Fruit fly (Drosophila melanogaster) whole organism, embryonic: ENCODE results near the gene E2f2.

Experiments used
- Atf3 ChIP-seq: fragments of 200-800 bp; sonication (Bioruptor generic); optimal IDR thresholded peaks from 3 replicates; lab custom pipeline; 2016; ENCODE audit warnings: missing biosample characterization, missing genetic modification characterization
- BtbVII ChIP-seq: fragments of 200-800 bp; sonication (Bioruptor generic); optimal IDR thresholded peaks from 3 replicates; lab custom pipeline; 2017; ENCODE audit warnings: missing biosample characterization, mild to moderate bottlenecking, missing genetic modification characterization
- CG11560 ChIP-seq: fragments of 200-800 bp; sonication (Bioruptor generic); IDR thresholded peaks from 3 replicates; pipeline ENCODE4 v1.3.6; 2022; ENCODE audit warnings: missing biosample characterization, missing genetic modification characterization
- CG12219 ChIP-seq: fragments of 200-800 bp; sonication (Bioruptor generic); optimal IDR thresholded peaks from 3 replicates; lab custom pipeline; 2018; ENCODE audit warnings: missing biosample characterization, mild to moderate bottlenecking, missing genetic modification characterization
- CG13775 ChIP-seq: fragments of 200-800 bp; sonication (Bioruptor generic); optimal IDR thresholded peaks from 3 replicates; lab custom pipeline; 2017; ENCODE audit warnings: missing biosample characterization, mild to moderate bottlenecking, missing genetic modification characterization
- CG1603 ChIP-seq: fragments of 200-800 bp; sonication (Bioruptor generic); optimal IDR thresholded peaks from 2 replicates; lab custom pipeline; 2019; ENCODE audit warnings: missing biosample characterization, mild to moderate bottlenecking, missing genetic modification characterization, moderate library complexity
- CG1647 ChIP-seq: fragments of 200-800 bp; sonication (Bioruptor generic); optimal IDR thresholded peaks from 3 replicates; lab custom pipeline; 2016; ENCODE audit warnings: missing biosample characterization, missing genetic modification characterization
- CG17186 ChIP-seq: fragments of 200-800 bp; sonication (Bioruptor generic); optimal IDR thresholded peaks from 3 replicates; lab custom pipeline; 2017; ENCODE audit warnings: missing biosample characterization, missing genetic modification reagents, missing genetic modification characterization
- CG17361 ChIP-seq: fragments of 200-800 bp; sonication (Bioruptor generic); IDR thresholded peaks from 3 replicates; pipeline ENCODE4 v1.3.6; 2022; ENCODE audit warnings: missing biosample characterization, missing genetic modification characterization
- CG17802 ChIP-seq: fragments of 200-800 bp; sonication (Bioruptor generic); optimal IDR thresholded peaks from 2 replicates; lab custom pipeline; 2018; ENCODE audit warnings: missing biosample characterization, mild to moderate bottlenecking, missing genetic modification characterization, moderate library complexity
- CG18262 ChIP-seq: fragments of 200-800 bp; optimal IDR thresholded peaks from 3 replicates; lab custom pipeline; 2019; ENCODE audit warnings: missing biosample characterization, mild to moderate bottlenecking, missing genetic modification characterization, moderate library complexity
- CG2678 ChIP-seq: fragments of 200-800 bp; sonication (Bioruptor generic); optimal IDR thresholded peaks from 3 replicates; lab custom pipeline; 2019; ENCODE audit warnings: missing biosample characterization, mild to moderate bottlenecking, missing genetic modification characterization, moderate library complexity
- CG2875 ChIP-seq: fragments of 200-800 bp; sonication (Bioruptor generic); optimal IDR thresholded peaks from 2 replicates; lab custom pipeline; 2017; ENCODE audit warnings: missing biosample characterization, mild to moderate bottlenecking, missing genetic modification characterization, missing genetic modification reagents
- CG2889 ChIP-seq: fragments of 200-800 bp; sonication (Bioruptor generic); IDR thresholded peaks from 3 replicates; pipeline ENCODE4 v1.3.6; 2022; ENCODE audit warnings: missing biosample characterization, missing genetic modification characterization
- CG30403 ChIP-seq: fragments of 200-800 bp; sonication (Bioruptor generic); optimal IDR thresholded peaks from 3 replicates; lab custom pipeline; 2016; ENCODE audit warnings: missing biosample characterization, missing genetic modification characterization
- CG31388 ChIP-seq: fragments of 200-800 bp; sonication (Bioruptor generic); optimal IDR thresholded peaks from 2 replicates; lab custom pipeline; 2016; ENCODE audit warnings: missing biosample characterization, missing genetic modification characterization
- CG31441 ChIP-seq: fragments of 200-800 bp; sonication (Bioruptor generic); IDR thresholded peaks from 2 replicates; pipeline ENCODE4 v1.3.6; 2022; ENCODE audit warnings: missing biosample characterization, missing genetic modification characterization
- CG32532 ChIP-seq: fragments of 200-800 bp; sonication (Bioruptor generic); IDR thresholded peaks from 2 replicates; pipeline ENCODE4 v1.3.6; 2022; ENCODE audit warnings: missing biosample characterization, missing genetic modification characterization
- CG33557 ChIP-seq: fragments of 200-800 bp; sonication (Bioruptor generic); optimal IDR thresholded peaks from 2 replicates; lab custom pipeline; 2019; ENCODE audit warnings: missing biosample characterization, mild to moderate bottlenecking, missing genetic modification characterization, moderate library complexity
- CG3407 ChIP-seq: fragments of 200-800 bp; sonication (Bioruptor generic); optimal IDR thresholded peaks from 2 replicates; lab custom pipeline; 2018; ENCODE audit warnings: missing biosample characterization, mild to moderate bottlenecking, missing genetic modification characterization
- CG3847 ChIP-seq: fragments of 200-800 bp; sonication (Bioruptor generic); IDR thresholded peaks from 2 replicates; pipeline ENCODE4 v1.3.6; 2022; ENCODE audit warnings: missing biosample characterization, missing genetic modification characterization
- CG4424 ChIP-seq: fragments of 200-800 bp; sonication (Bioruptor generic); optimal IDR thresholded peaks from 3 replicates; lab custom pipeline; 2016; ENCODE audit warnings: missing biosample characterization, missing genetic modification characterization
- CG7839 ChIP-seq: fragments of 200-800 bp; sonication (Bioruptor generic); optimal IDR thresholded peaks from 3 replicates; lab custom pipeline; 2018; ENCODE audit warnings: missing biosample characterization, mild to moderate bottlenecking, missing genetic modification characterization, moderate library complexity
- CG9797 ChIP-seq: fragments of 200-800 bp; sonication (Bioruptor generic); optimal IDR thresholded peaks from 3 replicates; lab custom pipeline; 2018; ENCODE audit warnings: missing biosample characterization, mild to moderate bottlenecking, missing genetic modification characterization
- CG9876 ChIP-seq: fragments of 200-800 bp; sonication (Bioruptor generic); optimal IDR thresholded peaks from 2 replicates; lab custom pipeline; 2016; ENCODE audit warnings: missing biosample characterization, missing genetic modification characterization
- E2f2 ChIP-seq: fragments of 200-800 bp; sonication (Bioruptor generic); IDR thresholded peaks from 2 replicates; pipeline ENCODE4 v1.3.6; 2022; ENCODE audit warnings: missing biosample characterization, missing genetic modification characterization
- Ets65A ChIP-seq: fragments of 200-800 bp; sonication (Bioruptor generic); peaks from one replicate; lab custom pipeline; 2016; ENCODE audit warnings: missing biosample characterization, missing genetic modification characterization
- Fer2 ChIP-seq: fragments of 200-800 bp; sonication (Bioruptor generic); optimal IDR thresholded peaks from 2 replicates; lab custom pipeline; 2018; ENCODE audit warnings: missing biosample characterization, mild to moderate bottlenecking, missing genetic modification characterization, moderate library complexity
- HmgZ ChIP-seq: fragments of 200-800 bp; sonication (Bioruptor generic); optimal IDR thresholded peaks from 2 replicates; lab custom pipeline; 2018; ENCODE audit warnings: missing biosample characterization, mild to moderate bottlenecking, missing genetic modification characterization
- Kr ChIP-seq: fragments of 200-800 bp; sonication (Bioruptor generic); optimal IDR thresholded peaks from 2 replicates; lab custom pipeline; 2017; ENCODE audit warnings: missing biosample characterization, mild to moderate bottlenecking, missing genetic modification characterization
- Opbp ChIP-seq: fragments of 200-800 bp; sonication (Bioruptor generic); IDR thresholded peaks from 3 replicates; pipeline ENCODE4 v1.3.6; 2022; ENCODE audit warnings: missing biosample characterization, missing genetic modification characterization; ENCODE audit not compliant: partially characterized antibody
- Sry-β ChIP-seq: fragments of 200-800 bp; sonication (Bioruptor generic); optimal IDR thresholded peaks from 2 replicates; lab custom pipeline; 2018; ENCODE audit warnings: missing biosample characterization, mild to moderate bottlenecking, missing genetic modification characterization, moderate library complexity
- Sry-δ ChIP-seq: fragments of 200-800 bp; sonication (Bioruptor generic); optimal IDR thresholded peaks from 2 replicates; lab custom pipeline; 2016; ENCODE audit warnings: missing biosample characterization, missing genetic modification characterization
- Xbp1 ChIP-seq: fragments of 200-800 bp; sonication (Bioruptor generic); optimal IDR thresholded peaks from 3 replicates; lab custom pipeline; 2016; ENCODE audit warnings: missing biosample characterization, mild to moderate bottlenecking, missing genetic modification characterization
- Xrp1 ChIP-seq: fragments of 200-800 bp; sonication (Bioruptor generic); IDR thresholded peaks from 2 replicates; pipeline ENCODE4 v1.3.6; 2022; ENCODE audit warnings: missing biosample characterization, missing genetic modification characterization
- YL-1 ChIP-seq: fragments of 200-800 bp; sonication (Bioruptor generic); optimal IDR thresholded peaks from 3 replicates; lab custom pipeline; 2017; ENCODE audit warnings: missing biosample characterization, mild to moderate bottlenecking, missing genetic modification characterization
- cas ChIP-seq: fragments of 200-800 bp; sonication (Bioruptor generic); IDR thresholded peaks from 2 replicates; pipeline ENCODE4 v1.3.6; 2022; ENCODE audit warnings: missing biosample characterization, missing genetic modification characterization
- cato ChIP-seq: fragments of 200-800 bp; sonication (Bioruptor generic); optimal IDR thresholded peaks from 2 replicates; lab custom pipeline; 2016; ENCODE audit warnings: missing biosample characterization, missing genetic modification characterization, borderline replicate concordance
- crol ChIP-seq: fragments of 200-800 bp; sonication (Bioruptor generic); IDR thresholded peaks from 2 replicates; pipeline ENCODE4 v1.3.6; 2022; ENCODE audit warnings: missing biosample characterization, missing genetic modification characterization
- dmrt11E ChIP-seq: fragments of 200-800 bp; sonication (Bioruptor generic); optimal IDR thresholded peaks from 3 replicates; lab custom pipeline; 2018; ENCODE audit warnings: missing biosample characterization, mild to moderate bottlenecking, missing genetic modification characterization, moderate library complexity
- ems ChIP-seq: fragments of 200-800 bp; sonication (Bioruptor generic); optimal IDR thresholded peaks from 3 replicates; lab custom pipeline; 2016; ENCODE audit warnings: missing biosample characterization, missing genetic modification characterization
- fu2 ChIP-seq: fragments of 200-800 bp; sonication (Bioruptor generic); optimal IDR thresholded peaks from 2 replicates; lab custom pipeline; 2016; ENCODE audit warnings: missing biosample characterization, missing genetic modification characterization
- gem ChIP-seq: fragments of 200-800 bp; sonication (Bioruptor generic); optimal IDR thresholded peaks from 2 replicates; lab custom pipeline; 2019; ENCODE audit warnings: missing biosample characterization, mild to moderate bottlenecking, missing genetic modification characterization, moderate library complexity
- knrl ChIP-seq: fragments of 200-800 bp; sonication (Bioruptor generic); IDR thresholded peaks from 3 replicates; pipeline ENCODE4 v1.3.6; 2022; ENCODE audit warnings: missing biosample characterization, missing genetic modification characterization; ENCODE audit not compliant: partially characterized antibody
- lbe ChIP-seq: fragments of 200-800 bp; sonication (Bioruptor generic); optimal IDR thresholded peaks from 2 replicates; lab custom pipeline; 2016; ENCODE audit warnings: missing biosample characterization, mild to moderate bottlenecking, missing genetic modification characterization
- pb ChIP-seq: fragments of 200-800 bp; sonication (Bioruptor generic); optimal IDR thresholded peaks from 3 replicates; lab custom pipeline; 2016; ENCODE audit warnings: missing biosample characterization, missing genetic modification characterization
- salm ChIP-seq: fragments of 200-800 bp; sonication (Bioruptor generic); optimal IDR thresholded peaks from 2 replicates; lab custom pipeline; 2018; ENCODE audit warnings: missing biosample characterization, mild to moderate bottlenecking, missing genetic modification characterization
- schlank ChIP-seq: fragments of 200-800 bp; sonication (Bioruptor generic); optimal IDR thresholded peaks from 2 replicates; lab custom pipeline; 2018; ENCODE audit warnings: missing biosample characterization, mild to moderate bottlenecking, missing genetic modification characterization
- sug ChIP-seq: fragments of 200-800 bp; optimal IDR thresholded peaks from 2 replicates; lab custom pipeline; 2019; ENCODE audit warnings: missing biosample characterization, mild to moderate bottlenecking, missing genetic modification characterization, moderate library complexity
- tio ChIP-seq: fragments of 200-800 bp; sonication (Bioruptor generic); optimal IDR thresholded peaks from 2 replicates; lab custom pipeline; 2017; ENCODE audit warnings: missing biosample characterization, missing genetic modification characterization, inconsistent platforms
- zf30C ChIP-seq: fragments of 200-800 bp; sonication (Bioruptor generic); optimal IDR thresholded peaks from 3 replicates; lab custom pipeline; 2018; ENCODE audit warnings: missing biosample characterization, mild to moderate bottlenecking, missing genetic modification characterization
- zfh1 ChIP-seq: fragments of 200-800 bp; sonication (Bioruptor generic); IDR thresholded peaks from 3 replicates; pipeline ENCODE4 v1.3.6; 2022; ENCODE audit warnings: missing biosample characterization, missing genetic modification characterization

The E2f2 gene

dm6 chr2L:21166422-21166821, 9.9 kb upstream of the E2f2 start (continued):
- no peak for TF ChIP-seq CG31441
- TF ChIP-seq Opbp (GFP tag; lab: Robert Waterston, UW), result peak; percentile 40; the same call in 1 of the 3 replicates
- TF ChIP-seq cato, result no peak
- no peak for TF ChIP-seq CG18262 (tag; lab: Kevin White, UChicago)
- peak; percentile 85 for TF ChIP-seq YL-1 (GFP tag; lab: Kevin White, UChicago)
- no peak for TF ChIP-seq CG12219 (GFP tag; lab: Kevin White, UChicago)
- peak; percentile 46 for TF ChIP-seq Ets65A (GFP tag; lab: Kevin White, UChicago)
- no peak for TF ChIP-seq CG30403 (GFP tag; lab: Kevin White, UChicago)
- TF ChIP-seq Xbp1 (GFP tag; lab: Kevin White, UChicago), result no peak
- no peak for TF ChIP-seq CG1647 (GFP tag; lab: Kevin White, UChicago)
- TF ChIP-seq CG2875 (GFP tag; lab: Kevin White, UChicago), result no peak
- no peak for TF ChIP-seq ems
- no peak for TF ChIP-seq CG2889 (GFP tag; lab: Robert Waterston, UW)
- TF ChIP-seq E2f2 (GFP tag; lab: Robert Waterston, UW), result peak; percentile 93
- peak; percentile 36 for TF ChIP-seq CG1603 (tag; lab: Kevin White, UChicago)
- TF ChIP-seq Fer2 (tag; lab: Kevin White, UChicago), result no peak
- no peak for TF ChIP-seq CG3407
- no peak for TF ChIP-seq CG31388
- TF ChIP-seq sug (tag; lab: Kevin White, UChicago), result peak; percentile 42
- peak; percentile 24; the same call in 1 of the 2 replicates for TF ChIP-seq CG3847
- TF ChIP-seq CG11560, result no peak
- TF ChIP-seq CG32532 (GFP tag; lab: Robert Waterston, UW), result no peak
- no peak for TF ChIP-seq CG9797 (GFP tag; lab: Kevin White, UChicago)
- no peak for TF ChIP-seq fu2 (GFP tag; lab: Kevin White, UChicago)

DNA sequence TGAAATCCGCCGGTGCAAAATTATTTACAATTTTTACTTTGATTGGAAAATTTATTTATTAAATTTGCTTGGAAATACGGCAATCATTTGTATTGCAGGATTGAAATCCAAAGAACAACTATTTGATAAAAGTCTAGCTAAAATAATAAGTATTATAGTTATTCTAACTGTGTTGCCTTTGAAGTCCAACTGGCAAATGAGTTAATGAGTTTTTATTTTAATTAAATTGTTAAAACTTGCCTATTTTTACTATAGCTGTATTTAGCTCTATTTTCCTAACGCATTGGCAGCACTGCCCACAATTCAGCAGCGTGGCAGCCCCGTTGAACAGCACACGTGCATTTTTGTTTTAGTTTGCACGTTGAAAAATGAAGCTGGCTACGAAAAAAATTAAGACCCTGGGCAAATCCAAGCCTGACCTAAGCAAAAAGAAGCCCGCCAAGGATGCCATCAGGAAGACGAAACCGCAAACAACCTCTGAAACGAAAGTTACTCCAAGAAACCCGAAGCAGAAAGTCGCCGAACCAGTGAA, 6.8 kb upstream of the E2f2 start, which contains the start of gene Noc2:
TSS of gene Noc2 (plus strand) at position 331 of the 532 bp plus-strand sequence.
- TF ChIP-seq HmgZ (tag; lab: Kevin White, UChicago) (peak; percentile 46), lbe (GFP tag; lab: Kevin White, UChicago) (no peak), crol (GFP tag; lab: Robert Waterston, UW) (no peak), CG9876 (GFP tag; lab: Kevin White, UChicago) (no peak), Sry-δ (GFP tag; lab: Kevin White, UChicago) (peak; percentile 0), CG17802 (tag; lab: Kevin White, UChicago) (peak; percentile 27), zfh1 (peak; percentile 65; the same call in 2 of the 3 replicates), tio (GFP tag; lab: Kevin White, UChicago) (no peak), gem (tag; lab: Kevin White, UChicago) (peak; percentile 65), Sry-β (GFP tag; lab: Kevin White, UChicago) (peak; percentile 83), Atf3 (GFP tag; lab: Kevin White, UChicago) (no peak), zf30C (GFP tag; lab: Kevin White, UChicago) (no peak), CG2678 (tag; lab: Kevin White, UChicago) (peak; percentile 67), cas (GFP tag; lab: Robert Waterston, UW) (no peak), CG4424 (GFP tag; lab: Kevin White, UChicago) (peak; percentile 56), dmrt11E (tag; lab: Kevin White, UChicago) (peak; percentile 36), Kr (GFP tag; lab: Kevin White, UChicago) (no peak), CG13775 (GFP tag; lab: Kevin White, UChicago) (peak; percentile 60), knrl (GFP tag; lab: Robert Waterston, UW) (no peak), CG7839 (tag; lab: Kevin White, UChicago) (peak; percentile 49), salm (no peak), CG17361 (GFP tag; lab: Robert Waterston, UW) (peak; percentile 74), CG33557 (GFP tag; lab: Kevin White, UChicago) (no peak), schlank (tag; lab: Kevin White, UChicago) (no peak), Xrp1 (GFP tag; lab: Robert Waterston, UW) (peak; percentile 45; the same call in 1 of the 2 replicates), pb (no peak), CG17186 (GFP tag; lab: Kevin White, UChicago) (no peak), BtbVII (GFP tag; lab: Kevin White, UChicago) (no peak)
